Worm (Caenorhabditis elegans) whole organism, L4 larva: Measurements from ENCODE around the gene tsen-34.
"Not testable (repeated sequence)": the region's sequence is repeated elsewhere in the genome, so short reads cannot be mapped to it uniquely, and the experiment has no call there.

ENCODE experiments used
- F37D6.2 ChIP-seq: sonication (generic microtip); optimal IDR thresholded peaks from 2 replicates; lab custom pipeline; 2016; ENCODE audit warnings: mild to moderate bottlenecking, missing genetic modification characterization, missing compliant biosample characterization
- F49E8.2 ChIP-seq: sonication (generic microtip); optimal IDR thresholded peaks from 2 replicates; lab custom pipeline; 2016; ENCODE audit warnings: missing compliant biosample characterization, mild to moderate bottlenecking, missing genetic modification characterization, borderline replicate concordance
- T20F7.1 ChIP-seq: fragments of 200-800 bp; sonication (Bioruptor generic); optimal IDR thresholded peaks from 2 replicates; lab custom pipeline; 2018; ENCODE audit warnings: mild to moderate bottlenecking, missing genetic modification characterization, missing compliant biosample characterization
- T26A8.4 ChIP-seq: fragments of 200-800 bp; sonication (Bioruptor generic); IDR thresholded peaks from 2 replicates; pipeline ENCODE4 v1.3.6; 2022; ENCODE audit warnings: missing genetic modification characterization, missing compliant biosample characterization
- Y105C5A.15 ChIP-seq: fragments of 200-800 bp; sonication (Bioruptor generic); IDR thresholded peaks from 2 replicates; pipeline ENCODE4 v1.3.6; 2022; ENCODE audit warnings: missing genetic modification characterization, missing compliant biosample characterization
- ZK337.2 ChIP-seq: fragments of 200-800 bp; sonication (Bioruptor generic); IDR thresholded peaks from 2 replicates; pipeline ENCODE4 v1.3.6; 2022; ENCODE audit warnings: missing genetic modification reagents, missing genetic modification characterization, missing compliant biosample characterization
- ZK546.5 ChIP-seq, 2 experiments: sonication (generic microtip); optimal IDR thresholded peaks; 2 replicates each; lab custom pipeline; 2017; ENCODE audit warnings: missing biosample characterization in 2 of 2, missing genetic modification characterization in 2 of 2
- ama-1 ChIP-seq: fragments of 150-350 bp; optimal IDR thresholded peaks from 2 replicates; lab custom pipeline; 2014; ENCODE audit warnings: inconsistent platforms, mixed read lengths
- arid-1 ChIP-seq: fragments of 200-800 bp; sonication (Bioruptor generic); conservative IDR thresholded peaks from 2 replicates; pipeline ENCODE4 v1.3.6; 2022; ENCODE audit warnings: missing genetic modification reagents, missing genetic modification characterization, missing compliant biosample characterization
- ceh-20 ChIP-seq: fragments of 200-800 bp; sonication (Bioruptor generic); IDR thresholded peaks from 2 replicates; pipeline ENCODE4 v1.3.6; 2022; ENCODE audit warnings: missing genetic modification reagents, missing genetic modification characterization, missing compliant biosample characterization
- ceh-44 ChIP-seq: fragments of 200-800 bp; sonication (Bioruptor generic); IDR thresholded peaks from 2 replicates; pipeline ENCODE4 v1.3.6; 2022; ENCODE audit warnings: missing genetic modification reagents, missing genetic modification characterization, missing compliant biosample characterization
- ceh-62 ChIP-seq: sonication (generic microtip); optimal IDR thresholded peaks from 2 replicates; lab custom pipeline; 2017; ENCODE audit warnings: missing biosample characterization, missing genetic modification characterization
- ceh-82 ChIP-seq: sonication (generic microtip); optimal IDR thresholded peaks from 2 replicates; lab custom pipeline; 2017; ENCODE audit warnings: missing biosample characterization, missing genetic modification characterization
- daf-16 ChIP-seq, 3 experiments: sonication (generic microtip); optimal IDR thresholded peaks; 2 replicates each; lab custom pipeline; 2016 to 2017; ENCODE audit warnings: missing genetic modification characterization in 3 of 3, missing genetic modification reagents in 3 of 3, mild to moderate bottlenecking in 2 of 3, missing compliant biosample characterization in 2 of 3, missing biosample characterization in 1 of 3, moderate library complexity in 1 of 3
- dmd-6 ChIP-seq: fragments of 200-800 bp; sonication (Bioruptor generic); IDR thresholded peaks from 2 replicates; pipeline ENCODE4 v1.3.6; 2022; ENCODE audit warnings: missing genetic modification reagents, missing genetic modification characterization, missing compliant biosample characterization
- dmd-9 ChIP-seq: fragments of 200-800 bp; sonication (Bioruptor generic); IDR thresholded peaks from 2 replicates; pipeline ENCODE4 v1.3.6; 2022; ENCODE audit warnings: missing genetic modification reagents, missing genetic modification characterization, missing compliant biosample characterization
- dve-1 ChIP-seq: sonication (generic microtip); optimal IDR thresholded peaks from 2 replicates; lab custom pipeline; 2017; ENCODE audit warnings: antibody characterized with exemption, mild to moderate bottlenecking, missing genetic modification characterization, missing compliant biosample characterization; ENCODE audit not compliant: insufficient read depth
- fkh-10 ChIP-seq: fragments of 150-350 bp; optimal IDR thresholded peaks from 2 replicates; lab custom pipeline; 2014; ENCODE audit warnings: missing biosample characterization, missing genetic modification reagents, missing genetic modification characterization
- fos-1 ChIP-seq: fragments of 150-350 bp; optimal IDR thresholded peaks from 2 replicates; lab custom pipeline; 2014; ENCODE audit warnings: missing biosample characterization, missing genetic modification characterization
- hif-1 ChIP-seq, 2 experiments: sonication (generic microtip); optimal IDR thresholded peaks; 2 replicates each; lab custom pipeline; 2016 to 2017; ENCODE audit warnings: missing compliant biosample characterization in 2 of 2, missing genetic modification characterization in 2 of 2, missing genetic modification reagents in 2 of 2, missing genotype in 2 of 2, mild to moderate bottlenecking in 1 of 2
- hlh-11 ChIP-seq: fragments of 200-800 bp; sonication (Bioruptor generic); optimal IDR thresholded peaks from 2 replicates; lab custom pipeline; 2018; ENCODE audit warnings: mild to moderate bottlenecking, missing genetic modification characterization, missing compliant biosample characterization
- jun-1 ChIP-seq: fragments of 150-350 bp; optimal IDR thresholded peaks from 2 replicates; lab custom pipeline; 2014; ENCODE audit warnings: missing biosample characterization, missing genetic modification reagents, missing genetic modification characterization
- lin-1 ChIP-seq: fragments of 200-800 bp; sonication (Bioruptor generic); IDR thresholded peaks from 2 replicates; pipeline ENCODE4 v1.3.6; 2022; ENCODE audit warnings: missing genetic modification reagents, missing genetic modification characterization, missing compliant biosample characterization
- lin-13 ChIP-seq: fragments of 150-350 bp; optimal IDR thresholded peaks from 2 replicates; lab custom pipeline; 2014; ENCODE audit warnings: missing biosample characterization, missing genetic modification reagents, missing genetic modification characterization
- lin-39 ChIP-seq: fragments of 150-350 bp; optimal IDR thresholded peaks from 2 replicates; lab custom pipeline; 2014; ENCODE audit warnings: missing biosample characterization, missing genetic modification reagents, missing genetic modification characterization
- mep-1 ChIP-seq: fragments of 150-350 bp; sonication (generic microtip); optimal IDR thresholded peaks from 3 replicates; lab custom pipeline; 2014; ENCODE audit warnings: missing biosample characterization, missing genetic modification characterization
- mxl-3 ChIP-seq: fragments of 200-800 bp; sonication (Bioruptor generic); optimal IDR thresholded peaks from 2 replicates; lab custom pipeline; 2018; ENCODE audit warnings: mild to moderate bottlenecking, missing genetic modification characterization, missing compliant biosample characterization
- nhr-111 ChIP-seq: fragments of 200-800 bp; sonication (Bioruptor generic); optimal IDR thresholded peaks from 2 replicates; lab custom pipeline; 2018; ENCODE audit warnings: mild to moderate bottlenecking, missing genetic modification characterization, missing compliant biosample characterization
- nhr-28 ChIP-seq: fragments of 150-350 bp; optimal IDR thresholded peaks from 2 replicates; lab custom pipeline; 2014; ENCODE audit warnings: missing biosample characterization, missing genetic modification characterization
- nhr-42 ChIP-seq: fragments of 200-800 bp; sonication (Bioruptor generic); IDR thresholded peaks from 2 replicates; pipeline ENCODE4 v1.3.6; 2022; ENCODE audit warnings: missing genetic modification characterization, missing compliant biosample characterization
- nhr-48 ChIP-seq: sonication (generic microtip); optimal IDR thresholded peaks from 2 replicates; lab custom pipeline; 2016; ENCODE audit warnings: mild to moderate bottlenecking, missing genetic modification characterization, missing compliant biosample characterization
- nhr-77 ChIP-seq: fragments of 150-350 bp; optimal IDR thresholded peaks from 2 replicates; lab custom pipeline; 2014; ENCODE audit warnings: missing biosample characterization, missing genetic modification characterization
- php-3 ChIP-seq: fragments of 200-800 bp; sonication (Bioruptor generic); IDR thresholded peaks from 2 replicates; pipeline ENCODE4 v1.3.6; 2022; ENCODE audit warnings: missing genetic modification reagents, missing genetic modification characterization, missing compliant biosample characterization
- pqm-1 ChIP-seq: sonication (generic microtip); optimal IDR thresholded peaks from 2 replicates; lab custom pipeline; 2017; ENCODE audit warnings: missing biosample characterization, missing genetic modification characterization
- skn-1 ChIP-seq: fragments of 150-350 bp; optimal IDR thresholded peaks from 2 replicates; lab custom pipeline; 2014; ENCODE audit warnings: missing biosample characterization, missing genetic modification characterization
- snpc-1.2 ChIP-seq: fragments of 200-800 bp; sonication (Bioruptor generic); IDR thresholded peaks from 2 replicates; pipeline ENCODE4 v1.3.6; 2022; ENCODE audit warnings: missing genetic modification reagents, missing genetic modification characterization, missing compliant biosample characterization
- snpc-4 ChIP-seq: fragments of 150-350 bp; optimal IDR thresholded peaks from 2 replicates; lab custom pipeline; 2014; ENCODE audit warnings: missing biosample characterization, missing genetic modification characterization
- tra-1 ChIP-seq: fragments of 200-800 bp; sonication (Bioruptor generic); IDR thresholded peaks from 2 replicates; pipeline ENCODE4 v1.3.6; 2022; ENCODE audit warnings: missing genetic modification reagents, missing genetic modification characterization, missing compliant biosample characterization
- unc-62 ChIP-seq, 3 experiments: fragments of 150-350 bp in 1 of 3; sonication (generic microtip); optimal IDR thresholded peaks in 2 of 3; peaks in 1 of 3; 1 replicate in 1 of 3; 2 replicates in 2 of 3; lab custom pipeline; 2014 to 2017; ENCODE audit warnings: missing biosample characterization in 3 of 3, missing genetic modification characterization in 3 of 3, missing genetic modification reagents in 3 of 3, missing genotype in 1 of 3
- vab-7 ChIP-seq: fragments of 200-800 bp; sonication (Bioruptor generic); IDR thresholded peaks from 2 replicates; pipeline ENCODE4 v1.3.6; 2022; ENCODE audit warnings: missing genetic modification reagents, missing genetic modification characterization, missing compliant biosample characterization

The tsen-34 gene

ce11 chrIV:4140265-4140664 lies 38.0 kb upstream of the tsen-34 start, which contains the start of gene F49F1.18:
TSS of gene F49F1.18 (minus strand) at chrIV:4140365.
- no peak for TF ChIP-seq nhr-77 (tag; lab: Kevin White, UChicago)
- TF ChIP-seq dve-1 = no peak
- no peak for TF ChIP-seq nhr-111 (GFP tag; lab: Kevin White, UChicago)
- TF ChIP-seq T26A8.4 (GFP tag; lab: Robert Waterston, UW) = no peak
- TF ChIP-seq ceh-20 (GFP tag; lab: Robert Waterston, UW) = no peak
- no peak for TF ChIP-seq lin-39 (tag; lab: Kevin White, UChicago)

DNA sequence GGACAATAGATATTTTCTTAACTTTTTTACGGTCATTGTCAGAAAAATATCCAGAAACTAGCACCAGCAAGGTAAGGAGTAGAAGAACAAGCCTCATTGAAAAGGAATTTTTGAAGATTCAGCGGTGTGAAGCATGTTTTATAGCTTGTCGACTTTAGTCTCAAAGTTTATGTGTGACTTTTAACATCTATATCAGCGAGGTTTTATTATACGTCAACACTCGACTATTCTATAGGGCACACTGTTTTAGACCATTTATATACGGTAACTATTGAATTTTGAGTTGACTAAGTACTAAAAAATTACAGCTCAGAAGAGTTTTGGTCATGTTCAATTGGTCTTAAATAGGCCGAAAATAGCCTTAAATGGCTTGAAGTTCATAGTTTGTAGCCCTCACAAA lies 36.9 kb upstream of the tsen-34 start, which contains the start of gene F49F1.11:
Gene F49F1.11, minus strand, starts transcription at position 101 of the 400 bp plus-strand sequence.
- TF ChIP-seq skn-1 (no peak), snpc-1.2 (GFP tag; lab: Robert Waterston, UW) (no peak), mxl-3 (no peak), jun-1 (tag; lab: Kevin White, UChicago) (no peak), ama-1 (no peak), hif-1 (tag; optimal IDR thresholded peaks at IDR 0.05; lab: Kevin White, UChicago) (no peak), snpc-4 (tag; lab: Kevin White, UChicago) (no peak), dmd-9 (no peak), ceh-44 (GFP tag; lab: Robert Waterston, UW) (no peak), ZK337.2 (GFP tag; lab: Robert Waterston, UW) (no peak), nhr-77 (tag; lab: Kevin White, UChicago) (no peak), fkh-10 (GFP tag; lab: Kevin White, UChicago) (no peak), T20F7.1 (GFP tag; lab: Kevin White, UChicago) (no peak), vab-7 (GFP tag; lab: Robert Waterston, UW) (no peak), lin-13 (GFP tag; lab: Kevin White, UChicago) (no peak), lin-1 (GFP tag; lab: Robert Waterston, UW) (no peak), Y105C5A.15 (GFP tag; lab: Robert Waterston, UW) (no peak), tra-1 (GFP tag; lab: Robert Waterston, UW) (no peak)

- not testable (repeated sequence) for TF ChIP-seq nhr-48 (tag; lab: Kevin White, UChicago); ceh-82; lin-13 (GFP tag; lab: Kevin White, UChicago)
These were observed 35.3 kb upstream of the tsen-34 start, which contains the start of gene F49F1.12 for ce11 chrIV:4142986-4143385. TSS of gene F49F1.12 (minus strand) at chrIV:4143086.

DNA sequence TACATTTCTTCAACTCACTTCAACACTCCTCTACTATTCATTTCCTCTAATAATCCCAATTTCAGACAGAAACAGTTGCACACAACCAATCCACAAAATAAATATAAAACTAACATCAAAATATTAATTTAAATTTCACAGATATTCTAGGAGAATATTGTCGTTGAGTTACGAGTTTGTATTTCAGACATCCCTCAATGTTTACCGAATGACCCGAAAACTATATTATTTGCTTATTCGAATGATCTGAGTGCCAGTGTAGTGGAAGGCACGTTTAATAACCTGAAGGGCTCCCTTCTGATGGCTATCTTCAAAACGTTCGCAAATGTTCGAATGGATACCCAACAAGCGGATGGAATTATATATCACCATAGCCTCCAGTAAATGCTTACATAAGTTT lies 33.5 kb upstream of the tsen-34 start, which contains the start of gene R07C12.3:
Gene R07C12.3, plus strand, starts transcription at position 301 of the 400 bp plus-strand sequence.
- no peak for TF ChIP-seq ZK546.5 (tag; optimal IDR thresholded peaks at IDR 0.05; lab: Kevin White, UChicago)
- TF ChIP-seq daf-16 (GFP tag; optimal IDR thresholded peaks at IDR 0.05; lab: Kevin White, UChicago) = no peak
- no peak for TF ChIP-seq daf-16 (tag; optimal IDR thresholded peaks at IDR 0.05; lab: Kevin White, UChicago)
- no peak for TF ChIP-seq nhr-77 (tag; lab: Kevin White, UChicago)
- no peak for TF ChIP-seq F49E8.2 (tag; lab: Kevin White, UChicago)
- no peak for TF ChIP-seq arid-1 (GFP tag; lab: Robert Waterston, UW)
- TF ChIP-seq F37D6.2 (tag; lab: Kevin White, UChicago) = no peak
- peak in 1 of 2 experiments; percentile 36 for TF ChIP-seq unc-62 (GFP tag; optimal IDR thresholded peaks at IDR 0.05 in 1 of 2; lab: Kevin White, UChicago)
- no peak for TF ChIP-seq unc-62 (tag; optimal IDR thresholded peaks at IDR 0.05; lab: Kevin White, UChicago)
- no peak for TF ChIP-seq nhr-42 (GFP tag; lab: Robert Waterston, UW)
- TF ChIP-seq, all 104 proteins: peak for 1

DNA sequence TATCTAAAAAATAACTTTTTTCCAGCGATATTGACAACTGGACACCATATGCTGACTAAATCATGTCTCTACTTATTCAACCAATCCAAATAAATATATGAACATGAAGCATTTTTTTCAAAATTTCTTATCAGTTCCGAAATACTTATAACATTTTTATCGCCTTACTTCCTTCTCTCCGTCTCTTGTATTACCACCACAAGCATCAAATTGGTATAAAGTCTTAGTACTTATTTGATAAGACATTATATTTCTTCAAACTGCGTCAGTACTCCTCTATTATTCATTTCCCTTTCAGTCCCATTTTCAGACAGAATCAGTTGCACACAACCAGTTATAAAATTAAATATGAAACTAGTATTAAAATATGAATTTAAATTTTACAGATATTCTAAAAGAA lies 30.4 kb upstream of the tsen-34 start:
- TF ChIP-seq hlh-11 (tag; lab: Kevin White, UChicago) (peak; percentile 41), php-3 (GFP tag; lab: Robert Waterston, UW) (peak; percentile 62; the same call in 1 of the 2 replicates), fos-1 (no peak), dmd-6 (GFP tag; lab: Robert Waterston, UW) (peak; percentile 70), dve-1 (peak; percentile 40), nhr-77 (tag; lab: Kevin White, UChicago) (peak; percentile 75), ceh-62 (no peak), mep-1 (tag; lab: Kevin White, UChicago) (no peak), nhr-28 (tag; lab: Kevin White, UChicago) (peak; percentile 76), nhr-42 (GFP tag; lab: Robert Waterston, UW) (no peak), pqm-1 (tag; lab: Kevin White, UChicago) (peak; percentile 93)
